Worm (Caenorhabditis elegans): Measurements from ENCODE around the gene Y48A6C.8.
A peak's percentile ranks its signal among the peaks of the same experiment; 100 is the strongest.

The Y48A6C.8 gene

DNA sequence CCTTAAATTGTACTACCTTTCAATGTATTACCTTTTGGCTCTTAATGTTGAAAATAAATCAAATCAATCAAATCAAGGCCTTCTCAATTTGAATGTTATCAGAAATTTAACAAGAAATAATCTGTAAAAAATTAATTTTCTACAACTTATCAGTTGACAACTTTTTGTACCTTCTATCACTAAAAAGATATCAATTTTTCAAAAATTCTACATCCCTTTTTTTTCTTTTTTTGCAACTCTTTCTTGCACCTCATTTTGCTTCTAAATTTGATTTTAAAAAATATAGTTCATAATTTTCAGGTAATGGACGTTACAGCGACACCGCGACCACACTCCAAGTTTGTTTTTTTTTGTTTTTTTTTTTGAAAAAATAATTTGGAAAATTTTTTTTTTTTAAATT lies 39.2 kb downstream of the Y48A6C.8 start, which contains the start of gene W09D6.5:
TSS of gene W09D6.5 (plus strand) at position 301 of the 400 bp plus-strand sequence.
- TF ChIP-seq mxl-3 (GFP tag; optimal IDR thresholded peaks at IDR 0.05) (no peak), zip-2 (tag; optimal IDR thresholded peaks at IDR 0.05) (no peak), attf-4 (tag; optimal IDR thresholded peaks at IDR 0.05) (no peak), nhr-111 (GFP tag; optimal IDR thresholded peaks at IDR 0.05) (no peak), nhr-42 (GFP tag; IDR thresholded peaks at IDR 0.05) (no peak), Y105C5A.15 (GFP tag; IDR thresholded peaks at IDR 0.05) (no peak), hlh-11 (tag; optimal IDR thresholded peaks at IDR 0.05) (no peak), F37D6.2 (tag; optimal IDR thresholded peaks at IDR 0.05) (no peak), zip-11 (GFP tag; IDR thresholded peaks at IDR 0.05) (no peak), ceh-62 (tag; optimal IDR thresholded peaks at IDR 0.05) (no peak), nhr-6 (tag; optimal IDR thresholded peaks at IDR 0.05) (no peak), snpc-4 (tag; optimal IDR thresholded peaks at IDR 0.05) (no peak), nhr-41 (GFP tag; IDR thresholded peaks at IDR 0.05) (no peak), Y5F2A.4 (GFP tag; optimal IDR thresholded peaks at IDR 0.05) (no peak), mep-1 (tag; optimal IDR thresholded peaks at IDR 0.05) (no peak), tra-1 (GFP tag; IDR thresholded peaks at IDR 0.05) (no peak), duxl-1 (tag; optimal IDR thresholded peaks at IDR 0.05; ENCODE audit: poor library complexity) (no peak), daf-8 (GFP tag; IDR thresholded peaks at IDR 0.05) (no peak)

- TF ChIP-seq ceh-20 (GFP tag; IDR thresholded peaks at IDR 0.05), result no peak
- no peak for TF ChIP-seq nhr-48 (tag; optimal IDR thresholded peaks at IDR 0.05)
- no peak for TF ChIP-seq daf-8 (GFP tag; IDR thresholded peaks at IDR 0.05)
- peak; percentile 82 for TF ChIP-seq mxl-3 (GFP tag; optimal IDR thresholded peaks at IDR 0.05)
- TF ChIP-seq mep-1 (tag; optimal IDR thresholded peaks at IDR 0.05), result peak; percentile 3
- TF ChIP-seq nhr-77 (tag; optimal IDR thresholded peaks at IDR 0.05), result peak; percentile 22
- TF ChIP-seq nhr-25 (tag; optimal IDR thresholded peaks at IDR 0.05; ENCODE audit: borderline replicate concordance, insufficient read depth), result no peak
- TF ChIP-seq Y75B8A.6 (GFP tag; IDR thresholded peaks at IDR 0.05), result no peak
- no peak for TF ChIP-seq hlh-30 (tag; optimal IDR thresholded peaks at IDR 0.05; ENCODE audit: insufficient read depth)
- no peak for TF ChIP-seq fos-1 (tag; optimal IDR thresholded peaks at IDR 0.05)
- TF ChIP-seq dve-1 (tag; optimal IDR thresholded peaks at IDR 0.05; ENCODE audit: insufficient read depth), result peak; percentile 88
- no peak for TF ChIP-seq dpl-1 (GFP tag; optimal IDR thresholded peaks at IDR 0.05)
- TF ChIP-seq ztf-11 (tag; optimal IDR thresholded peaks at IDR 0.05), result no peak
- TF ChIP-seq Y105C5A.15 (GFP tag; IDR thresholded peaks at IDR 0.05), result no peak
- TF ChIP-seq ztf-7 (tag; optimal IDR thresholded peaks at IDR 0.05), result no peak
- no peak for TF ChIP-seq hif-1 (tag; optimal IDR thresholded peaks at IDR 0.05)
- TF ChIP-seq zip-11 (GFP tag; IDR thresholded peaks at IDR 0.05), result no peak
- TF ChIP-seq ctbp-1 (GFP tag; IDR thresholded peaks at IDR 0.05), result no peak
- no peak for TF ChIP-seq skn-1 (tag; optimal IDR thresholded peaks at IDR 0.05)
- peak; percentile 80 for TF ChIP-seq pqm-1 (tag; optimal IDR thresholded peaks at IDR 0.05)
- no peak for TF ChIP-seq unc-39 (tag; optimal IDR thresholded peaks at IDR 0.05)
- TF ChIP-seq arid-1 (GFP tag; conservative IDR thresholded peaks at IDR 0.05), result no peak
- TF ChIP-seq ZK546.5 (tag; optimal IDR thresholded peaks at IDR 0.05), result no peak
- no peak for TF ChIP-seq egl-27 (tag; optimal IDR thresholded peaks at IDR 0.05)
- TF ChIP-seq lin-38 (GFP tag; IDR thresholded peaks at IDR 0.05), result 0 out of 2 replicates have a peak, but pooled peaks have one; percentile 11
- TF ChIP-seq hlh-11 (tag; optimal IDR thresholded peaks at IDR 0.05), result peak; percentile 75
- no peak for TF ChIP-seq daf-16 (GFP tag; optimal IDR thresholded peaks at IDR 0.05)
- peak; percentile 53 for TF ChIP-seq daf-16 (tag; optimal IDR thresholded peaks at IDR 0.05)
- TF ChIP-seq set-16 (GFP tag; IDR thresholded peaks at IDR 0.05), result no peak
- TF ChIP-seq lin-1 (GFP tag; IDR thresholded peaks at IDR 0.05), result peak; percentile 45; the same call in 1 of the 2 replicates
- TF ChIP-seq mdl-1 (tag; optimal IDR thresholded peaks at IDR 0.05), result peak in 1 of 2 experiments; percentile 22
- TF ChIP-seq ceh-28 (tag; optimal IDR thresholded peaks at IDR 0.05), result no peak
- TF ChIP-seq F10B5.3 (tag; optimal IDR thresholded peaks at IDR 0.05), result no peak
- TF ChIP-seq unc-62 (GFP tag; optimal IDR thresholded peaks at IDR 0.05 in 1 of 2), result peak in 1 of 2 experiments; percentile 91
- no peak for TF ChIP-seq unc-62 (tag; optimal IDR thresholded peaks at IDR 0.05)
- peak; percentile 67 for TF ChIP-seq nhr-28 (tag; optimal IDR thresholded peaks at IDR 0.05)
- peak; percentile 75 for TF ChIP-seq dmd-6 (GFP tag; IDR thresholded peaks at IDR 0.05)
- no peak for TF ChIP-seq nhr-111 (GFP tag; optimal IDR thresholded peaks at IDR 0.05)
- no peak for TF ChIP-seq ceh-62 (tag; optimal IDR thresholded peaks at IDR 0.05)
- no peak for TF ChIP-seq php-3 (GFP tag; IDR thresholded peaks at IDR 0.05)
These were observed 40.0 kb downstream of the Y48A6C.8 start for ce11 chrIII:11087442-11087841.
